Worm (Caenorhabditis elegans): ENCODE results near the gene sor-1.

sor-1 gene

DNA sequence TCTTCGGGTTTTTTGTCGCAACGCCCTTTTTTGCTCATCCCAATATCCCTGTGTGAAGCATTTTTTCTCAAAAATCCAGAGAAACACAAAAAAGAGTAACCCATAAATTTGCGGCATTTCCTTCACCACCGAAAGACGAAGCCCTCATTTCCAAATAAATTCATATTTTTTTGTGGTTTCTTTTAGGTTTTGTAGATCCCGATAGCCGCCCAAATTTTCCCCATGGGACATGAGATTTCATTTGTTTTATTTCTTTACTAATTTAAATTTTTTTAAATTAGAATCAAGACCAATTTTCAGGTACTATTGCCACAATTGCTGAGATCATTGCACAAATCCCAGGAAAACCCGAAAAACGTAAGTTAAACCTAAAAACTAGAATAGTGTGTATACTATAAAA is 48.8 kb downstream of the sor-1 start, which contains the start of gene mig-39:
Gene mig-39 (plus strand): TSS at position 301 of the 400 bp plus-strand sequence.
- no peak for TF ChIP-seq F49E8.2 (tag; optimal IDR thresholded peaks at IDR 0.05; ENCODE audit: insufficient read depth)
- no peak for TF ChIP-seq dpff-1 (tag; optimal IDR thresholded peaks at IDR 0.05)
- TF ChIP-seq ceh-58 (GFP tag; IDR thresholded peaks at IDR 0.05) = no peak
- no peak for TF ChIP-seq ztf-3 (GFP tag; optimal IDR thresholded peaks at IDR 0.05)
- TF ChIP-seq rcor-1 (GFP tag; IDR thresholded peaks at IDR 0.05) = no peak

DNA sequence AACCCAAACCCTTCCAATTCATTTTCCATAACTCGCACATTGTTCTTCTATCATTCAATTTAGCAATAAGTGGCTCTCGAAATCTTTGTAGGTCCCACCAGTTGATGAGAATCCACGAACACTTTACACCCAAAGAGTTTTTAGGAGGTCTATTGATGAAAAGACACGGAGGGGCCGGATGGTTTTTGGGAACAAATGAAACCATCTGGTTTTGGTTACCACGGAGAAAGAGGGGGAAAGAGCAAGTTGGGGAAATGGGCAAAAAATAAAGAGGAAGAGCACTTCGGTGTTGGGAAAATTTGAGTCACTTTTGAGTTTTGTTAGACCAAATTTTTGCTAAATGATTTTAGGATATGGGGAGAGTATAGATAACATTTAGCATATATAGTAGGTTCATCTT is 49.6 kb downstream of the sor-1 start:
- no peak for TF ChIP-seq ztf-3 (GFP tag; optimal IDR thresholded peaks at IDR 0.05)
- no peak for TF ChIP-seq mcd-1 (GFP tag; IDR thresholded peaks at IDR 0.05)
- no peak for TF ChIP-seq chd-7 (tag; optimal IDR thresholded peaks at IDR 0.05)
- TF ChIP-seq unc-130 (GFP tag; optimal IDR thresholded peaks at IDR 0.05) = no peak
- no peak for TF ChIP-seq madf-8 (GFP tag; conservative IDR thresholded peaks at IDR 0.05)
- TF ChIP-seq F57A8.1 (GFP tag; optimal IDR thresholded peaks at IDR 0.05) = no peak
- no peak for TF ChIP-seq ztf-22 (GFP tag; optimal IDR thresholded peaks at IDR 0.05)
- TF ChIP-seq let-526 (GFP tag; IDR thresholded peaks at IDR 0.05) = no peak
- TF ChIP-seq nhr-179 (tag; optimal IDR thresholded peaks at IDR 0.05) = no peak
- no peak for TF ChIP-seq snpc-1.1 (tag; optimal IDR thresholded peaks at IDR 0.05; ENCODE audit: insufficient read depth)
- TF ChIP-seq B0019.2 (GFP tag; conservative IDR thresholded peaks at IDR 0.05) = no peak
- TF ChIP-seq lag-1 (GFP tag; IDR thresholded peaks at IDR 0.05) = no peak
